Worm (Caenorhabditis elegans): ENCODE data around the gene F55G7.1.

DNA sequence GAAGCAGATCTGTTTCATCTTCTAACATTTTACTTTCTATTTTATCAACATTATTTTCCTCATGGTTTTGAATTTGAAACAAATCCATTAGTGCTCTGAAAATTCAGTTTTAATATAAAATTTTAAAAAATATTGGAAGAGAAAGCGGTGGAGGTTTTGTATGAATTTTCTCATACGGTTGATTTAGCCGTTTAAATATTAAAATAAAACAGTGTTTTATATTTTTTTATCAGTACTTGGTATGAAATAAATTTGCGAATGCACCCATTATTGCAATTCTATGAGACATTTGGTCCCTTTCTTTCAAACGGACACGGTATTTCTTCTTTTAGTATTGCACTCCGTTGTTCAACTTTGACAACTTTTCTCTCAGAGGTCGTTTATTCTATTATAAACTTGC lies 7.3 kb downstream of the F55G7.1 start, which contains the start of gene dot-1.4:
- TF ChIP-seq ceh-30 (tag; optimal IDR thresholded peaks at IDR 0.05), result no peak
- TF ChIP-seq pha-4 (tag; optimal IDR thresholded peaks at IDR 0.05), result no peak
- no peak for TF ChIP-seq madf-2 (tag; optimal IDR thresholded peaks at IDR 0.05)
- no peak for TF ChIP-seq ama-1 (optimal IDR thresholded peaks at IDR 0.05)
- TF ChIP-seq dmd-4 (tag; optimal IDR thresholded peaks at IDR 0.05; ENCODE audit: borderline replicate concordance), result no peak
- no peak for TF ChIP-seq mec-3 (tag; optimal IDR thresholded peaks at IDR 0.05; ENCODE audit: borderline replicate concordance)
- TF ChIP-seq unc-55 (GFP tag; optimal IDR thresholded peaks at IDR 0.05), result no peak
- TF ChIP-seq pha-2 (tag; optimal IDR thresholded peaks at IDR 0.05), result no peak
- no peak for TF ChIP-seq unc-86 (tag; optimal IDR thresholded peaks at IDR 0.05)
- no peak for TF ChIP-seq ztf-16 (tag; optimal IDR thresholded peaks at IDR 0.05)
- no peak for TF ChIP-seq ets-4 (tag; optimal IDR thresholded peaks at IDR 0.05)
- TF ChIP-seq pros-1 (tag; optimal IDR thresholded peaks at IDR 0.05), result no peak
- TF ChIP-seq fkh-10 (GFP tag; optimal IDR thresholded peaks at IDR 0.05), result no peak
- no peak for TF ChIP-seq pag-3 (tag; optimal IDR thresholded peaks at IDR 0.05; ENCODE audit: borderline replicate concordance)
